Fruit fly (Drosophila melanogaster) whole organism, adult: ENCODE data around the gene CG31886.

Experiments
- CG11617 ChIP-seq: fragments of 200-800 bp; sonication (Bioruptor generic); optimal IDR thresholded peaks from 2 replicates; lab custom pipeline; 2017; ENCODE audit warnings: mild to moderate bottlenecking, missing biosample characterization, missing genetic modification reagents, missing genetic modification characterization
- CG12768 ChIP-seq: fragments of 200-800 bp; sonication (Bioruptor generic); optimal IDR thresholded peaks from 2 replicates; lab custom pipeline; 2017; ENCODE audit warnings: missing biosample characterization, missing genetic modification characterization, mild to moderate bottlenecking, moderate library complexity, missing genetic modification reagents
- Clk ChIP-seq: fragments of 200-800 bp; sonication (Bioruptor generic); optimal IDR thresholded peaks from 2 replicates; lab custom pipeline; 2017; ENCODE audit warnings: missing biosample characterization, missing genetic modification characterization
- kay ChIP-seq: fragments of 200-800 bp; sonication (Bioruptor generic); peaks from one replicate; lab custom pipeline; 2016; ENCODE audit warnings: missing biosample characterization, missing genetic modification characterization, borderline replicate concordance

DNA sequence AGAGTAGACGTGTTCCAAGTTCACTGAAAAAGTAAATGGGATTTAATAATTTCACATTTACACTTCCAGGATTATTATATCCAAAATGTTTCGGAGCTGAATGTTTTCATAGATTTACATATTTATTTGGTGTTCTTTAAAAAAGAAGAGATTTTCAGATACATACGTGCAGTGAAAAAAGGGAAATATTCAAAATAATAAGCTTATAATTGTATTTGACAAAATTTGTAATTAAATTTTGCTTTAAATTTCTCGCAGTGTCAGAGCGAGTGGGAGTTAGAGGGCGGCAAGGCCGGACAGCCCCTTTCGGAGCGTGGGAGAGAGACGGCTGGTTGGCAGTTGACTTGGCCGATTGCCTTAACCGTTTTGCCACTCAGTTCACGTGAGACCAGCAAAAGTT lies 21.8 kb downstream of the CG31886 start, which contains the start of gene Tsp29Fb:
- TF ChIP-seq CG12768, result peak; percentile 90
- TF ChIP-seq kay, result no peak
- peak; percentile 88 for TF ChIP-seq CG11617
- TF ChIP-seq Clk, result peak; percentile 73
